Worm (Caenorhabditis elegans): ENCODE data around the gene btf-1.

DNA sequence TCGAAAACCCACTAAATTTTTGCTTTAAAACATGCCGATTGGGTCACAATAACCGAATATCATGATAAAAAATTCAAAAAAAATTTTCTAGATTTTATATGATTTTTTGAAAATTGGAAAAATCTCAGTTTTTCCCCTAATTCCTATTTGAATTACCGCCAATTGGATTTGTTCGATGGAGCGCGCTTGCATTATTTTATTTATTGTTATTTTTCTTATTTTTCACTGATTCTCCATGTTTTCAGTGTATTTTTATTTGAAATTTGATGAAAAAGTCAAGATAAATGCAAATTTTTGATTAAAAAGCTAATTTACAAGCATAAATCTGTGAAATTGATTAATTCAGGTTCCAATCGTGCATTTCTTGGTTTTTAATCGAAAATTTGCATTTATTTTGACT, 11.9 kb upstream of the btf-1 start:
- TF ChIP-seq syd-9 (tag; optimal IDR thresholded peaks at IDR 0.05) (no peak), pqm-1 (tag; optimal IDR thresholded peaks at IDR 0.05) (no peak), hlh-30 (tag; optimal IDR thresholded peaks at IDR 0.05; ENCODE audit: insufficient read depth) (no peak), ztf-16 (tag; optimal IDR thresholded peaks at IDR 0.05) (no peak), sdc-2 (tag; optimal IDR thresholded peaks at IDR 0.05) (no peak), pha-4 (tag; optimal IDR thresholded peaks at IDR 0.05) (no peak), pag-3 (tag; optimal IDR thresholded peaks at IDR 0.05; ENCODE audit: borderline replicate concordance) (no peak), ceh-9 (tag; optimal IDR thresholded peaks at IDR 0.05) (no peak), ama-1 (optimal IDR thresholded peaks at IDR 0.05) (no peak), Y22D7AL.16 (tag; optimal IDR thresholded peaks at IDR 0.05) (no peak)
